Worm (Caenorhabditis elegans): ENCODE data around the gene cup-14.
"Not testable (repeated sequence)": the region's sequence is repeated elsewhere in the genome, so short reads cannot be mapped to it uniquely, and the experiment has no call there.

Gene cup-14

ce11 chrII:13852004-13852403, 20.0 kb downstream of the cup-14 start, which contains the start of gene F08G2.8:
F08G2.8 (plus strand) TSS chrII:13852304.
- no peak for TF ChIP-seq T22C8.4 (GFP tag; IDR thresholded peaks at IDR 0.05)
- TF ChIP-seq flt-1 (GFP tag; IDR thresholded peaks at IDR 0.05): no peak
- no peak for TF ChIP-seq tab-1 (GFP tag; IDR thresholded peaks at IDR 0.05)
- no peak for TF ChIP-seq ref-1 (GFP tag; conservative IDR thresholded peaks at IDR 0.05)
- no peak for TF ChIP-seq ztf-29 (GFP tag; IDR thresholded peaks at IDR 0.05)
- no peak for TF ChIP-seq ztf-23 (GFP tag; IDR thresholded peaks at IDR 0.05)
- TF ChIP-seq klf-2 (GFP tag; conservative IDR thresholded peaks at IDR 0.05): no peak
- TF ChIP-seq cog-1 (tag; optimal IDR thresholded peaks at IDR 0.05): no peak
- no peak for TF ChIP-seq med-1 (GFP tag; optimal IDR thresholded peaks at IDR 0.05; ENCODE audit: insufficient read depth)

- TF ChIP-seq ztf-23 (GFP tag; IDR thresholded peaks at IDR 0.05): 0 out of 2 replicates have a peak, but pooled peaks have one; percentile 57
- no peak for TF ChIP-seq med-1 (GFP tag; optimal IDR thresholded peaks at IDR 0.05; ENCODE audit: insufficient read depth)
- peak; percentile 0 for TF ChIP-seq cog-1 (tag; optimal IDR thresholded peaks at IDR 0.05)
Observed at ce11 chrII:13847366-13847765, 24.7 kb downstream of the cup-14 start.

ce11 chrII:13846018-13846417, 26.0 kb downstream of the cup-14 start:
- TF ChIP-seq T22C8.4 (GFP tag; IDR thresholded peaks at IDR 0.05) (no peak), tab-1 (GFP tag; IDR thresholded peaks at IDR 0.05) (no peak), cog-1 (tag; optimal IDR thresholded peaks at IDR 0.05) (no peak), med-1 (GFP tag; optimal IDR thresholded peaks at IDR 0.05; ENCODE audit: insufficient read depth) (no peak), ztf-29 (GFP tag; IDR thresholded peaks at IDR 0.05) (no peak), flt-1 (GFP tag; IDR thresholded peaks at IDR 0.05) (no peak), ztf-23 (GFP tag; IDR thresholded peaks at IDR 0.05) (no peak), klf-2 (GFP tag; conservative IDR thresholded peaks at IDR 0.05) (no peak), ref-1 (GFP tag; conservative IDR thresholded peaks at IDR 0.05) (no peak)

- no peak for TF ChIP-seq ztf-29 (GFP tag; IDR thresholded peaks at IDR 0.05)
- TF ChIP-seq cog-1 (tag; optimal IDR thresholded peaks at IDR 0.05): no peak
- no peak for TF ChIP-seq ref-1 (GFP tag; conservative IDR thresholded peaks at IDR 0.05)
- no peak for TF ChIP-seq tab-1 (GFP tag; IDR thresholded peaks at IDR 0.05)
- no peak for TF ChIP-seq flt-1 (GFP tag; IDR thresholded peaks at IDR 0.05)
Observed at ce11 chrII:13842340-13842739, 29.7 kb downstream of the cup-14 start.

- TF ChIP-seq klf-2 (GFP tag; conservative IDR thresholded peaks at IDR 0.05) (no peak), ztf-29 (GFP tag; IDR thresholded peaks at IDR 0.05) (peak; percentile 29; the same call in 1 of the 2 replicates)
Observed at ce11 chrII:13841106-13841854, 30.8 kb downstream of the cup-14 start, which contains the start of gene F08G2.7. F08G2.7 (minus strand) TSS chrII:13841156.

ce11 chrII:13839454-13839853, 32.6 kb downstream of the cup-14 start:
- TF ChIP-seq ztf-29 (GFP tag; IDR thresholded peaks at IDR 0.05) (no peak), cog-1 (tag; optimal IDR thresholded peaks at IDR 0.05) (no peak), T22C8.4 (GFP tag; IDR thresholded peaks at IDR 0.05) (no peak), flt-1 (GFP tag; IDR thresholded peaks at IDR 0.05) (no peak), klf-2 (GFP tag; conservative IDR thresholded peaks at IDR 0.05) (no peak), med-1 (GFP tag; optimal IDR thresholded peaks at IDR 0.05; ENCODE audit: insufficient read depth) (no peak), ref-1 (GFP tag; conservative IDR thresholded peaks at IDR 0.05) (no peak), tab-1 (GFP tag; IDR thresholded peaks at IDR 0.05) (no peak), ztf-23 (GFP tag; IDR thresholded peaks at IDR 0.05) (no peak)

ce11 chrII:13838403-13838802, 33.6 kb downstream of the cup-14 start:
- TF ChIP-seq ref-1 (GFP tag; conservative IDR thresholded peaks at IDR 0.05) (no peak), klf-2 (GFP tag; conservative IDR thresholded peaks at IDR 0.05) (no peak), cog-1 (tag; optimal IDR thresholded peaks at IDR 0.05) (no peak), ztf-23 (GFP tag; IDR thresholded peaks at IDR 0.05) (no peak), med-1 (GFP tag; optimal IDR thresholded peaks at IDR 0.05; ENCODE audit: insufficient read depth) (no peak), tab-1 (GFP tag; IDR thresholded peaks at IDR 0.05) (no peak), flt-1 (GFP tag; IDR thresholded peaks at IDR 0.05) (no peak), ztf-29 (GFP tag; IDR thresholded peaks at IDR 0.05) (no peak), T22C8.4 (GFP tag; IDR thresholded peaks at IDR 0.05) (no peak)

ce11 chrII:13835724-13836307, 36.2 kb downstream of the cup-14 start, which contains the start of gene ins-37:
ins-37 (minus strand) TSS chrII:13836107.
- not testable (repeated sequence) for TF ChIP-seq flt-1 (GFP tag; IDR thresholded peaks at IDR 0.05); klf-2 (GFP tag; conservative IDR thresholded peaks at IDR 0.05); ref-1 (GFP tag; conservative IDR thresholded peaks at IDR 0.05)

- TF ChIP-seq tab-1 (GFP tag; IDR thresholded peaks at IDR 0.05) (peak; percentile 90), T22C8.4 (GFP tag; IDR thresholded peaks at IDR 0.05) (peak; percentile 83), ztf-23 (GFP tag; IDR thresholded peaks at IDR 0.05) (peak; percentile 91), cog-1 (tag; optimal IDR thresholded peaks at IDR 0.05) (peak; percentile 73), flt-1 (GFP tag; IDR thresholded peaks at IDR 0.05) (peak; percentile 92), ref-1 (GFP tag; conservative IDR thresholded peaks at IDR 0.05) (peak; percentile 74), klf-2 (GFP tag; conservative IDR thresholded peaks at IDR 0.05) (peak; percentile 84), ztf-29 (GFP tag; IDR thresholded peaks at IDR 0.05) (peak; percentile 79), med-1 (GFP tag; optimal IDR thresholded peaks at IDR 0.05; ENCODE audit: insufficient read depth) (peak; percentile 31)
Observed at ce11 chrII:13834380-13835194, 37.5 kb downstream of the cup-14 start.
